Worm (Caenorhabditis elegans) whole organism, young adult: ENCODE measurements around the gene oac-6.
"Not testable (repeated sequence)": the region's sequence is repeated elsewhere in the genome, so short reads cannot be mapped to it uniquely, and the experiment has no call there.

Experiments used
- B0019.2 ChIP-seq: fragments of 200-800 bp; sonication (Bioruptor generic); conservative IDR thresholded peaks from 2 replicates; pipeline ENCODE4 v1.3.6; 2022; ENCODE audit warnings: missing genetic modification reagents, missing genetic modification characterization, missing compliant biosample characterization
- dox-1 ChIP-seq: fragments of 200-800 bp; sonication (Bioruptor generic); IDR thresholded peaks from 2 replicates; pipeline ENCODE4 v1.3.6; 2022; ENCODE audit warnings: missing genetic modification reagents, missing genetic modification characterization, missing compliant biosample characterization
- sea-2 ChIP-seq: fragments of 200-800 bp; sonication (Bioruptor generic); IDR thresholded peaks from 2 replicates; pipeline ENCODE4 v1.3.6; 2022; ENCODE audit warnings: missing genetic modification characterization, missing compliant biosample characterization
- unc-62 ChIP-seq: fragments of 150-350 bp; optimal IDR thresholded peaks from 2 replicates; lab custom pipeline; 2014; ENCODE audit warnings: missing biosample characterization, missing genetic modification reagents, missing genetic modification characterization

ce11 chrV:16338287-16339092 is 36.0 kb downstream of the oac-6 start, which contains the start of gene slc-9B.2:
- peak; percentile 69; the same call in 1 of the 2 replicates for TF ChIP-seq dox-1 (GFP tag; lab: Robert Waterston, UW)
- TF ChIP-seq sea-2; B0019.2 (GFP tag; lab: Robert Waterston, UW); unc-62: not testable (repeated sequence)
